Fruit fly (Drosophila melanogaster) whole organism, embryonic: ENCODE measurements around the gene pkaap.

Source experiments
- ATbp ChIP-seq: fragments of 200-800 bp; sonication (Bioruptor generic); optimal IDR thresholded peaks from 2 replicates; lab custom pipeline; 2017; ENCODE audit warnings: missing biosample characterization, mild to moderate bottlenecking, missing genetic modification characterization, missing genetic modification reagents
- Abd-B ChIP-seq: fragments of 200-800 bp; sonication (Bioruptor generic); optimal IDR thresholded peaks from 2 replicates; lab custom pipeline; 2018; ENCODE audit warnings: missing biosample characterization, mild to moderate bottlenecking, missing genetic modification characterization, moderate library complexity
- B-H2 ChIP-seq: fragments of 200-800 bp; sonication (Bioruptor generic); optimal IDR thresholded peaks from 2 replicates; lab custom pipeline; 2018; ENCODE audit warnings: missing biosample characterization, mild to moderate bottlenecking, missing genetic modification characterization
- BEAF-32 ChIP-seq: fragments of 200-800 bp; sonication (Bioruptor generic); optimal IDR thresholded peaks from 3 replicates; lab custom pipeline; 2017; ENCODE audit warnings: missing biosample characterization, missing genetic modification characterization, mild to moderate bottlenecking, moderate library complexity, missing genetic modification reagents
- C15 ChIP-seq: fragments of 200-800 bp; sonication (Bioruptor generic); IDR thresholded peaks from 3 replicates; pipeline ENCODE4 v1.3.6; 2022; ENCODE audit warnings: missing biosample characterization, missing genetic modification characterization
- CG10979 ChIP-seq: fragments of 200-800 bp; sonication (Bioruptor generic); optimal IDR thresholded peaks from 2 replicates; lab custom pipeline; 2018; ENCODE audit warnings: missing biosample characterization, mild to moderate bottlenecking, missing genetic modification characterization, moderate library complexity
- CG11723 ChIP-seq: fragments of 200-800 bp; sonication (Bioruptor generic); optimal IDR thresholded peaks from 2 replicates; lab custom pipeline; 2017; ENCODE audit warnings: missing biosample characterization, mild to moderate bottlenecking, missing genetic modification characterization
- CG12744 ChIP-seq: fragments of 200-800 bp; sonication (Bioruptor generic); optimal IDR thresholded peaks from 2 replicates; lab custom pipeline; 2016; ENCODE audit warnings: missing biosample characterization, missing genetic modification characterization
- CG13624 ChIP-seq: fragments of 200-800 bp; sonication (Bioruptor generic); optimal IDR thresholded peaks from 2 replicates; lab custom pipeline; 2016; ENCODE audit warnings: missing biosample characterization, missing genetic modification characterization
- CG15011 ChIP-seq: fragments of 200-800 bp; sonication (Bioruptor generic); optimal IDR thresholded peaks from 3 replicates; lab custom pipeline; 2018; ENCODE audit warnings: missing biosample characterization, mild to moderate bottlenecking, missing genetic modification characterization
- CG1602 ChIP-seq: fragments of 200-800 bp; sonication (Bioruptor generic); optimal IDR thresholded peaks from 3 replicates; lab custom pipeline; 2016; ENCODE audit warnings: missing biosample characterization, missing genetic modification characterization
- CG1603 ChIP-seq: fragments of 200-800 bp; sonication (Bioruptor generic); optimal IDR thresholded peaks from 2 replicates; lab custom pipeline; 2019; ENCODE audit warnings: missing biosample characterization, mild to moderate bottlenecking, missing genetic modification characterization, moderate library complexity
- CG17186 ChIP-seq: fragments of 200-800 bp; sonication (Bioruptor generic); optimal IDR thresholded peaks from 3 replicates; lab custom pipeline; 2017; ENCODE audit warnings: missing biosample characterization, missing genetic modification reagents, missing genetic modification characterization
- CG2120 ChIP-seq: fragments of 200-800 bp; sonication (Bioruptor generic); optimal IDR thresholded peaks from 3 replicates; lab custom pipeline; 2016; ENCODE audit warnings: missing biosample characterization, missing genetic modification characterization
- CG30020 ChIP-seq: fragments of 200-800 bp; optimal IDR thresholded peaks from 2 replicates; lab custom pipeline; 2019; ENCODE audit warnings: missing biosample characterization, mild to moderate bottlenecking, missing genetic modification characterization, moderate library complexity
- CG31388 ChIP-seq: fragments of 200-800 bp; sonication (Bioruptor generic); optimal IDR thresholded peaks from 2 replicates; lab custom pipeline; 2016; ENCODE audit warnings: missing biosample characterization, missing genetic modification characterization
- CG4282 ChIP-seq: fragments of 200-800 bp; sonication (Bioruptor generic); optimal IDR thresholded peaks from 2 replicates; lab custom pipeline; 2016; ENCODE audit warnings: missing biosample characterization, missing genetic modification characterization
- CG4424 ChIP-seq: fragments of 200-800 bp; sonication (Bioruptor generic); optimal IDR thresholded peaks from 3 replicates; lab custom pipeline; 2016; ENCODE audit warnings: missing biosample characterization, missing genetic modification characterization
- CG5953 ChIP-seq: fragments of 200-800 bp; sonication (Bioruptor generic); IDR thresholded peaks from 2 replicates; pipeline ENCODE4 v1.3.6; 2022; ENCODE audit warnings: missing biosample characterization, missing genetic modification characterization
- CG6254 ChIP-seq: fragments of 200-800 bp; sonication (Bioruptor generic); optimal IDR thresholded peaks from 3 replicates; lab custom pipeline; 2017; ENCODE audit warnings: mild to moderate bottlenecking, missing biosample characterization, missing genetic modification reagents, missing genetic modification characterization
- CG6683 ChIP-seq: fragments of 200-800 bp; sonication (Bioruptor generic); optimal IDR thresholded peaks from 2 replicates; lab custom pipeline; 2017; ENCODE audit warnings: missing biosample characterization, mild to moderate bottlenecking, missing genetic modification characterization, missing genetic modification reagents
- CG7786 ChIP-seq: fragments of 200-800 bp; sonication (Bioruptor generic); optimal IDR thresholded peaks from 2 replicates; lab custom pipeline; 2016; ENCODE audit warnings: missing biosample characterization, missing genetic modification characterization
- Gug ChIP-seq: fragments of 200-800 bp; sonication (Bioruptor generic); IDR thresholded peaks from 4 replicates; pipeline ENCODE4 v1.3.6; 2022; ENCODE audit warnings: missing biosample characterization, missing genetic modification characterization
- HLH3B ChIP-seq: fragments of 200-800 bp; sonication (Bioruptor generic); IDR thresholded peaks from 2 replicates; pipeline ENCODE4 v1.3.6; 2022; ENCODE audit warnings: missing biosample characterization, missing genetic modification characterization
- Hr3 ChIP-seq: fragments of 200-800 bp; sonication (Bioruptor generic); optimal IDR thresholded peaks from 3 replicates; lab custom pipeline; 2016; ENCODE audit warnings: missing biosample characterization, missing genetic modification characterization
- Hr51 ChIP-seq, 2 experiments: fragments of 200-800 bp; sonication (Bioruptor generic); optimal IDR thresholded peaks; 2 replicates in 1 of 2; 3 replicates in 1 of 2; lab custom pipeline; 2016 to 2018; ENCODE audit warnings: missing biosample characterization in 2 of 2, missing genetic modification characterization in 2 of 2, mild to moderate bottlenecking in 1 of 2, moderate library complexity in 1 of 2
- Kr ChIP-seq: fragments of 200-800 bp; sonication (Bioruptor generic); optimal IDR thresholded peaks from 2 replicates; lab custom pipeline; 2017; ENCODE audit warnings: missing biosample characterization, mild to moderate bottlenecking, missing genetic modification characterization
- Lim3 ChIP-seq: fragments of 200-800 bp; sonication (Bioruptor generic); IDR thresholded peaks from 2 replicates; pipeline ENCODE4 v1.3.6; 2022; ENCODE audit warnings: missing biosample characterization, missing genetic modification characterization
- NC2β ChIP-seq: fragments of 200-800 bp; sonication (Bioruptor generic); optimal IDR thresholded peaks from 2 replicates; lab custom pipeline; 2016; ENCODE audit warnings: missing biosample characterization, missing genetic modification characterization
- Side ChIP-seq: fragments of 200-800 bp; sonication (Bioruptor generic); optimal IDR thresholded peaks from 2 replicates; lab custom pipeline; 2016; ENCODE audit warnings: missing biosample characterization, missing genetic modification characterization
- Sin3A ChIP-seq: fragments of >200 bp; optimal IDR thresholded peaks from 2 replicates; lab custom pipeline; 2018
- Trl ChIP-seq, 3 experiments: fragments of >200 bp in 2 of 3; fragments of 200-800 bp in 1 of 3; sonication (Bioruptor generic) in 1 of 3; optimal IDR thresholded peaks; 2 replicates in 1 of 3; 3 replicates in 2 of 3; lab custom pipeline; 2016 to 2017; ENCODE audit warnings: missing biosample characterization in 1 of 3, missing genetic modification characterization in 1 of 3
- bsh ChIP-seq, 2 experiments: fragments of 200-800 bp; sonication (Bioruptor generic); optimal IDR thresholded peaks; 2 replicates each; lab custom pipeline; 2017 to 2018; ENCODE audit warnings: mild to moderate bottlenecking in 2 of 2, missing biosample characterization in 2 of 2, missing genetic modification characterization in 2 of 2, moderate library complexity in 1 of 2
- cas ChIP-seq: fragments of 200-800 bp; sonication (Bioruptor generic); IDR thresholded peaks from 2 replicates; pipeline ENCODE4 v1.3.6; 2022; ENCODE audit warnings: missing biosample characterization, missing genetic modification characterization
- caup ChIP-seq: fragments of 200-800 bp; sonication (Bioruptor generic); optimal IDR thresholded peaks from 3 replicates; lab custom pipeline; 2017; ENCODE audit warnings: missing biosample characterization, mild to moderate bottlenecking, missing genetic modification characterization, moderate library complexity; ENCODE audit not compliant: severe bottlenecking
- cg ChIP-seq: fragments of 200-800 bp; sonication (Bioruptor generic); optimal IDR thresholded peaks from 3 replicates; lab custom pipeline; 2019; ENCODE audit warnings: missing biosample characterization, mild to moderate bottlenecking, missing genetic modification characterization, moderate library complexity
- croc ChIP-seq: fragments of 200-800 bp; sonication (Bioruptor generic); conservative IDR thresholded peaks from 3 replicates; pipeline ENCODE4 v1.3.6; 2022; ENCODE audit warnings: missing biosample characterization, missing genetic modification characterization
- crp ChIP-seq, 2 experiments: fragments of 200-800 bp; sonication (Bioruptor generic); optimal IDR thresholded peaks; 2 replicates in 1 of 2; 3 replicates in 1 of 2; lab custom pipeline; 2017; ENCODE audit warnings: missing biosample characterization in 2 of 2, missing genetic modification characterization in 2 of 2, mild to moderate bottlenecking in 1 of 2, moderate library complexity in 1 of 2
- dmrt11E ChIP-seq: fragments of 200-800 bp; sonication (Bioruptor generic); optimal IDR thresholded peaks from 3 replicates; lab custom pipeline; 2018; ENCODE audit warnings: missing biosample characterization, mild to moderate bottlenecking, missing genetic modification characterization, moderate library complexity
- fd3F ChIP-seq: fragments of 200-800 bp; sonication (Bioruptor generic); optimal IDR thresholded peaks from 2 replicates; lab custom pipeline; 2018; ENCODE audit warnings: missing biosample characterization, mild to moderate bottlenecking, missing genetic modification characterization, moderate library complexity
- fru ChIP-seq: fragments of >200 bp; optimal IDR thresholded peaks from 2 replicates; lab custom pipeline; 2017
- gcm2 ChIP-seq: fragments of 200-800 bp; sonication (Bioruptor generic); optimal IDR thresholded peaks from 2 replicates; lab custom pipeline; 2016; ENCODE audit warnings: missing biosample characterization, missing genetic modification characterization
- grn ChIP-seq: fragments of 200-800 bp; sonication (Bioruptor generic); optimal IDR thresholded peaks from 3 replicates; lab custom pipeline; 2017; ENCODE audit warnings: missing biosample characterization, missing genetic modification characterization
- org-1 ChIP-seq: fragments of 200-800 bp; sonication (Bioruptor generic); optimal IDR thresholded peaks from 2 replicates; lab custom pipeline; 2017; ENCODE audit warnings: missing biosample characterization, missing genetic modification characterization
- pzg ChIP-seq: fragments of 200-800 bp; sonication (Bioruptor generic); optimal IDR thresholded peaks from 3 replicates; lab custom pipeline; 2018; ENCODE audit warnings: missing biosample characterization, mild to moderate bottlenecking, missing genetic modification characterization, moderate library complexity
- tgo ChIP-seq: fragments of 200-800 bp; sonication (Bioruptor generic); IDR thresholded peaks from 3 replicates; pipeline ENCODE4 v1.3.6; 2022; ENCODE audit warnings: missing biosample characterization, missing genetic modification characterization
- tx ChIP-seq: fragments of 200-800 bp; sonication (Bioruptor generic); optimal IDR thresholded peaks from 2 replicates; lab custom pipeline; 2016; ENCODE audit warnings: missing biosample characterization, missing genetic modification characterization
- vfl ChIP-seq: fragments of 200-800 bp; sonication (Bioruptor generic); optimal IDR thresholded peaks from 2 replicates; lab custom pipeline; 2016; ENCODE audit warnings: missing biosample characterization, missing genetic modification characterization
- wor ChIP-seq: fragments of 200-800 bp; sonication (Bioruptor generic); IDR thresholded peaks from 2 replicates; pipeline ENCODE4 v1.3.6; 2022; ENCODE audit warnings: missing biosample characterization, missing genetic modification characterization
- zen2 ChIP-seq: fragments of 200-800 bp; sonication (Bioruptor generic); IDR thresholded peaks from 3 replicates; pipeline ENCODE4 v1.3.6; 2022; ENCODE audit warnings: missing biosample characterization, missing genetic modification characterization; ENCODE audit not compliant: partially characterized antibody
- zfh1 ChIP-seq: fragments of 200-800 bp; sonication (Bioruptor generic); IDR thresholded peaks from 3 replicates; pipeline ENCODE4 v1.3.6; 2022; ENCODE audit warnings: missing biosample characterization, missing genetic modification characterization

pkaap gene

dm6 chr2L:16275809-16276178, 12.3 kb upstream of the pkaap start (continued):
- TF ChIP-seq bsh (GFP tag; optimal IDR thresholded peaks at IDR 0.05; lab: Kevin White, UChicago), result peak in 1 of 2 experiments; percentile 41
- TF ChIP-seq dmrt11E (tag; lab: Kevin White, UChicago), result no peak
- no peak for TF ChIP-seq Abd-B
- no peak for TF ChIP-seq CG4282 (GFP tag; lab: Kevin White, UChicago)
- TF ChIP-seq BEAF-32 (GFP tag; lab: Kevin White, UChicago), result no peak
- no peak for TF ChIP-seq crp (GFP tag; optimal IDR thresholded peaks at IDR 0.05; lab: Kevin White, UChicago)
- TF ChIP-seq C15 (GFP tag; lab: Robert Waterston, UW), result no peak
- no peak for TF ChIP-seq Lim3 (GFP tag; lab: Robert Waterston, UW)
- TF ChIP-seq cas, result no peak
- peak; percentile 2 for TF ChIP-seq fd3F (GFP tag; lab: Kevin White, UChicago)
- TF ChIP-seq vfl (GFP tag; lab: Kevin White, UChicago), result no peak
- no peak for TF ChIP-seq CG31388 (GFP tag; lab: Kevin White, UChicago)
- TF ChIP-seq Hr51 (GFP tag; optimal IDR thresholded peaks at IDR 0.05; lab: Kevin White, UChicago), result peak in 1 of 2 experiments; percentile 70
- no peak for TF ChIP-seq gcm2
- no peak for TF ChIP-seq wor (GFP tag; lab: Robert Waterston, UW)
- TF ChIP-seq CG13624 (GFP tag; lab: Kevin White, UChicago), result no peak
- TF ChIP-seq CG17186, result no peak
- no peak for TF ChIP-seq Sin3A (lab: Kevin White, UChicago)
- no peak for TF ChIP-seq grn
- peak; percentile 7 for TF ChIP-seq CG15011
- peak; percentile 55 for TF ChIP-seq org-1 (GFP tag; lab: Kevin White, UChicago)
- TF ChIP-seq caup (GFP tag; lab: Kevin White, UChicago), result peak; percentile 61
- TF ChIP-seq CG12744 (GFP tag; lab: Kevin White, UChicago), result no peak
- TF ChIP-seq Gug (GFP tag; lab: Robert Waterston, UW), result 0 out of 4 replicates have a peak, but pooled peaks have one; percentile 8
- no peak for TF ChIP-seq fru (lab: Kevin White, UChicago)
- TF ChIP-seq tx (GFP tag; lab: Kevin White, UChicago), result no peak
- no peak for TF ChIP-seq CG30020 (tag; lab: Kevin White, UChicago)
- TF ChIP-seq CG11723, result peak; percentile 22
- peak; percentile 16 for TF ChIP-seq Hr3 (GFP tag; lab: Kevin White, UChicago)
- TF ChIP-seq Kr (GFP tag; lab: Kevin White, UChicago), result no peak
- no peak for TF ChIP-seq CG1602 (GFP tag; lab: Kevin White, UChicago)
- TF ChIP-seq cg (GFP tag; lab: Kevin White, UChicago), result no peak
- no peak for TF ChIP-seq Side (GFP tag; lab: Kevin White, UChicago)
- TF ChIP-seq tgo (GFP tag; lab: Robert Waterston, UW), result peak; percentile 49; the same call in 2 of the 3 replicates
- peak; percentile 47 for TF ChIP-seq ATbp (GFP tag; lab: Kevin White, UChicago)
- no peak for TF ChIP-seq B-H2
- peak; percentile 72 for TF ChIP-seq CG2120 (GFP tag; lab: Kevin White, UChicago)
- TF ChIP-seq croc (GFP tag; lab: Robert Waterston, UW), result no peak
- TF ChIP-seq CG1603 (tag; lab: Kevin White, UChicago), result peak; percentile 19
- TF ChIP-seq CG10979 (tag; lab: Kevin White, UChicago), result peak; percentile 44
- TF ChIP-seq CG5953 (GFP tag; lab: Robert Waterston, UW), result no peak
- TF ChIP-seq zfh1 (GFP tag; lab: Robert Waterston, UW), result peak; percentile 19; the same call in 1 of the 3 replicates
- peak; percentile 40 for TF ChIP-seq CG6683 (GFP tag; lab: Kevin White, UChicago)
- TF ChIP-seq CG6254 (GFP tag; lab: Kevin White, UChicago), result peak; percentile 24
- no peak for TF ChIP-seq NC2β (GFP tag; lab: Kevin White, UChicago)
- peak; percentile 18 for TF ChIP-seq CG7786 (GFP tag; lab: Kevin White, UChicago)
- TF ChIP-seq zen2 (GFP tag; lab: Robert Waterston, UW), result no peak
- peak in 1 of 2 experiments; percentile 10 for TF ChIP-seq Trl (optimal IDR thresholded peaks at IDR 0.05; lab: Kevin White, UChicago)
- TF ChIP-seq Trl (GFP tag; optimal IDR thresholded peaks at IDR 0.05; lab: Kevin White, UChicago), result no peak
- TF ChIP-seq CG4424 (GFP tag; lab: Kevin White, UChicago), result no peak
- TF ChIP-seq pzg, result no peak
- TF ChIP-seq HLH3B, result no peak
